Worm (Caenorhabditis elegans): ENCODE measurements around the gene bus-12.

The bus-12 gene

ce11 chrIV:13299648-13300047 lies 43.7 kb downstream of the bus-12 start:
- TF ChIP-seq sea-2 (GFP tag; optimal IDR thresholded peaks at IDR 0.05) (no peak), egl-27 (tag; optimal IDR thresholded peaks at IDR 0.05) (no peak), ZK546.5 (tag; optimal IDR thresholded peaks at IDR 0.05) (no peak), nhr-11 (tag; optimal IDR thresholded peaks at IDR 0.05) (no peak), eor-1 (tag; optimal IDR thresholded peaks at IDR 0.05) (no peak), nhr-237 (tag; optimal IDR thresholded peaks at IDR 0.05) (no peak), nhr-23 (tag; optimal IDR thresholded peaks at IDR 0.05) (no peak), nhr-43 (tag; optimal IDR thresholded peaks at IDR 0.05; ENCODE audit: poor library complexity, severe bottlenecking) (no peak), nhr-76 (tag; optimal IDR thresholded peaks at IDR 0.05) (no peak), nhr-77 (tag; optimal IDR thresholded peaks at IDR 0.05) (no peak), lin-15B (tag; optimal IDR thresholded peaks at IDR 0.05) (no peak)

- TF ChIP-seq eor-1 (tag; optimal IDR thresholded peaks at IDR 0.05) (no peak), nhr-43 (tag; optimal IDR thresholded peaks at IDR 0.05; ENCODE audit: poor library complexity, severe bottlenecking) (no peak), ceh-28 (tag; optimal IDR thresholded peaks at IDR 0.05) (no peak), aly-2 (tag; optimal IDR thresholded peaks at IDR 0.05) (no peak)
These were observed 44.1 kb downstream of the bus-12 start, which contains the start of gene kdp-1 for ce11 chrIV:13300109-13300508. Gene kdp-1, plus strand, starts transcription at chrIV:13300188.

- TF ChIP-seq aly-2 (tag; optimal IDR thresholded peaks at IDR 0.05) (no peak), ama-1 (optimal IDR thresholded peaks at IDR 0.05) (peak; percentile 45), nhr-77 (tag; optimal IDR thresholded peaks at IDR 0.05) (no peak), nhr-67 (tag; optimal IDR thresholded peaks at IDR 0.05) (no peak), ceh-9 (tag; optimal IDR thresholded peaks at IDR 0.05) (no peak), nhr-11 (tag; optimal IDR thresholded peaks at IDR 0.05) (no peak), elt-2 (tag; optimal IDR thresholded peaks at IDR 0.05) (no peak)
These were observed 44.6 kb downstream of the bus-12 start, which contains the start of gene csn-6 for ce11 chrIV:13300591-13300990. Gene csn-6, plus strand, starts transcription at chrIV:13300824.

ce11 chrIV:13303442-13303841 lies 47.5 kb downstream of the bus-12 start, which contains the start of gene Y67H2A.7:
Gene Y67H2A.7, plus strand, starts transcription at chrIV:13303742.
- TF ChIP-seq ama-1 (optimal IDR thresholded peaks at IDR 0.05) = no peak
- no peak for TF ChIP-seq nhr-23 (tag; optimal IDR thresholded peaks at IDR 0.05)
- TF ChIP-seq nhr-12 (tag; optimal IDR thresholded peaks at IDR 0.05) = no peak
- no peak for TF ChIP-seq lsy-12 (tag; optimal IDR thresholded peaks at IDR 0.05)
- TF ChIP-seq ceh-16 (tag; optimal IDR thresholded peaks at IDR 0.05) = no peak
- no peak for TF ChIP-seq mml-1 (tag; optimal IDR thresholded peaks at IDR 0.05)
- TF ChIP-seq ceh-9 (tag; optimal IDR thresholded peaks at IDR 0.05) = no peak
- no peak for TF ChIP-seq skn-1 (tag; optimal IDR thresholded peaks at IDR 0.05)
- TF ChIP-seq hmg-11 (tag; optimal IDR thresholded peaks at IDR 0.05) = no peak
- no peak for TF ChIP-seq jun-1 (tag; optimal IDR thresholded peaks at IDR 0.05)
- TF ChIP-seq elt-1 (tag; optimal IDR thresholded peaks at IDR 0.05) = no peak
- no peak for TF ChIP-seq ztf-11 (tag; optimal IDR thresholded peaks at IDR 0.05)
- no peak for TF ChIP-seq snpc-4 (tag; optimal IDR thresholded peaks at IDR 0.05)
- no peak for TF ChIP-seq aly-2 (tag; optimal IDR thresholded peaks at IDR 0.05)
- TF ChIP-seq pha-4 (tag; optimal IDR thresholded peaks at IDR 0.05) = no peak

ce11 chrIV:13304786-13305185 lies 48.8 kb downstream of the bus-12 start:
- TF ChIP-seq nfya-1 (tag; optimal IDR thresholded peaks at IDR 0.05; ENCODE audit: insufficient read depth) (peak; percentile 76), nhr-12 (tag; optimal IDR thresholded peaks at IDR 0.05) (no peak)

Measured in whole organism, L3 larva.